Fruit fly (Drosophila melanogaster): ENCODE results near the gene CG32219.

CG32219 gene

DNA sequence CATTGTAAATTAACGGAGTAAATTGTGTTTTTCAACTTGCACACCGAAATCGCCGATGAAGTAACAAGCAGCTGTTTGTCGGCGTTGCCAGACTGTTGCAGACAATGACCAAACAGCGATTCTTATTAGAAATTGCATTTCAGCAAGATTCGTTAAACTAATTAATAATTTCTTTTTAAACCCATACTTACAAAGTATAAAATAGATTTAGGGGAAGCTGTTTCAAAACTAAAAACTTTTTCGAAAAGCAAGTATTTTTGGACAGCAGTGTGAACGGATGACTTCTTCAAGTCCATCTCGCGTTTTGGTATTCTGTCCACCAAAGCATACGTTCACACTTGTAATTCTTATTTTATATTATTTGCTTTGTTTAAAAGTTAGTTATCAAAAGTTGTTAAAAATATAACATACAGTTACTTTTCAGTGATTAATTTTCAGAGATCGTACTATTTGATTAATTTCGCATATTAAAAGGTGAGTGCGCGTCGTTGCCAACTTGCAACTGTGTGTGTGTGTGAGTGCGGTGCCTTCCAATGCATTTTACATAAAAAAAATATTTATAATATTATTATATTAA lies 22.4 kb downstream of the CG32219 start, which contains the start of the genes CG8004 and RhoGDI (continued):
- TF ChIP-seq ash1 (GFP tag; optimal IDR thresholded peaks at IDR 0.05) (no peak), tll (GFP tag; optimal IDR thresholded peaks at IDR 0.05) (peak in 1 of 2 experiments; percentile 60), Lim3 (GFP tag; IDR thresholded peaks at IDR 0.05) (no peak), sr (GFP tag; IDR thresholded peaks at IDR 0.05) (no peak), CG34422 (GFP tag; IDR thresholded peaks at IDR 0.05) (no peak), Ets97D (GFP tag; optimal IDR thresholded peaks at IDR 0.05) (peak; percentile 82), Mrtf (GFP tag; IDR thresholded peaks at IDR 0.05) (no peak), nmo (GFP tag; optimal IDR thresholded peaks at IDR 0.05) (peak; percentile 77), BtbVII (GFP tag; optimal IDR thresholded peaks at IDR 0.05) (no peak), CG9727 (GFP tag; optimal IDR thresholded peaks at IDR 0.05) (peak; percentile 55), mam (GFP tag; optimal IDR thresholded peaks at IDR 0.05) (peak; percentile 66), nerfin-2 (GFP tag; IDR thresholded peaks at IDR 0.05; ENCODE audit: partially characterized antibody) (no peak), CG11456 (GFP tag; IDR thresholded peaks at IDR 0.05) (no peak; the same call in 2 of the 3 replicates), CG11696 (GFP tag; IDR thresholded peaks at IDR 0.05) (no peak), CG15011 (GFP tag; optimal IDR thresholded peaks at IDR 0.05) (no peak), sna (GFP tag; IDR thresholded peaks at IDR 0.05; ENCODE audit: partially characterized antibody) (0 out of 2 replicates have a peak, but pooled peaks have one; percentile 29), fd102C (GFP tag; optimal IDR thresholded peaks at IDR 0.05) (no peak), Elba2 (GFP tag; optimal IDR thresholded peaks at IDR 0.05) (peak; percentile 94), NC2α (GFP tag; optimal IDR thresholded peaks at IDR 0.05) (no peak), pros (GFP tag; optimal IDR thresholded peaks at IDR 0.05) (no peak), tio (GFP tag; optimal IDR thresholded peaks at IDR 0.05) (no peak), bigmax (GFP tag; optimal IDR thresholded peaks at IDR 0.05) (no peak), CG4617 (GFP tag; optimal IDR thresholded peaks at IDR 0.05; ENCODE audit: borderline replicate concordance) (peak; percentile 96), Doc2 (GFP tag; IDR thresholded peaks at IDR 0.05) (no peak), Nf-YC (tag; optimal IDR thresholded peaks at IDR 0.05) (peak; percentile 53), Six4 (GFP tag; optimal IDR thresholded peaks at IDR 0.05) (peak; percentile 44), CG9609 (GFP tag; optimal IDR thresholded peaks at IDR 0.05) (peak; percentile 60), Dref (GFP tag; IDR thresholded peaks at IDR 0.05) (no peak), ci (GFP tag; IDR thresholded peaks at IDR 0.05) (peak; percentile 67; the same call in 2 of the 3 replicates), E2f1 (GFP tag; IDR thresholded peaks at IDR 0.05) (peak; percentile 45), CG15479 (GFP tag; optimal IDR thresholded peaks at IDR 0.05) (no peak), ro (GFP tag; IDR thresholded peaks at IDR 0.05) (no peak), pan (optimal IDR thresholded peaks at IDR 0.05) (no peak), pan (GFP tag; optimal IDR thresholded peaks at IDR 0.05 in 1 of 2, IDR thresholded peaks at IDR 0.05 in 1 of 2) (peak in 1 of 2 experiments; percentile 75), ato (GFP tag; IDR thresholded peaks at IDR 0.05; ENCODE audit: partially characterized antibody) (no peak), B-H1 (GFP tag; IDR thresholded peaks at IDR 0.05) (peak; percentile 23; the same call in 1 of the 3 replicates), lilli (GFP tag; optimal IDR thresholded peaks at IDR 0.05) (peak; percentile 86), caup (GFP tag; optimal IDR thresholded peaks at IDR 0.05; ENCODE audit: severe bottlenecking) (peak; percentile 29), croc (GFP tag; conservative IDR thresholded peaks at IDR 0.05) (peak; percentile 29; the same call in 1 of the 3 replicates), wdn (GFP tag; IDR thresholded peaks at IDR 0.05) (peak; percentile 46; the same call in 1 of the 2 replicates), Dll (GFP tag; IDR thresholded peaks at IDR 0.05; ENCODE audit: partially characterized antibody) (no peak; the same call in 3 of the 4 replicates), CG2116 (GFP tag; optimal IDR thresholded peaks at IDR 0.05) (peak; percentile 74), Xrp1 (GFP tag; IDR thresholded peaks at IDR 0.05) (peak; percentile 67), Chrac-16 (GFP tag; optimal IDR thresholded peaks at IDR 0.05) (peak; percentile 66), eyg (GFP tag; optimal IDR thresholded peaks at IDR 0.05) (peak; percentile 23), lmd (GFP tag; IDR thresholded peaks at IDR 0.05) (peak; percentile 58; the same call in 1 of the 2 replicates), zf30C (GFP tag; optimal IDR thresholded peaks at IDR 0.05) (no peak), CG31365 (tag; optimal IDR thresholded peaks at IDR 0.05) (no peak), gce (GFP tag; IDR thresholded peaks at IDR 0.05) (no peak), pnt (GFP tag; optimal IDR thresholded peaks at IDR 0.05) (peak; percentile 51)

All from whole organism, embryonic.